Worm (Caenorhabditis elegans) whole organism, L1 larva: ENCODE data around the gene T08G5.3.

Source experiments
- ces-1 ChIP-seq: fragments of 150-350 bp; optimal IDR thresholded peaks from 2 replicates; lab custom pipeline; 2014; ENCODE audit warnings: missing biosample characterization, missing genetic modification reagents, missing genetic modification characterization
- nhr-85 ChIP-seq: sonication (generic microtip); peaks from one replicate; lab custom pipeline; 2016; ENCODE audit warnings: missing genetic modification characterization, inconsistent platforms, missing compliant biosample characterization
- unc-86 ChIP-seq: sonication (generic microtip); optimal IDR thresholded peaks from 2 replicates; lab custom pipeline; 2016; ENCODE audit warnings: missing genetic modification characterization, missing compliant biosample characterization
- unc-98 ChIP-seq: fragments of 200-800 bp; sonication (Bioruptor generic); IDR thresholded peaks from 2 replicates; pipeline ENCODE4 v1.3.6; 2022; ENCODE audit warnings: missing genetic modification characterization, missing compliant biosample characterization

- TF ChIP-seq unc-98 (GFP tag; lab: Robert Waterston, UW) (no peak), unc-86 (no peak), nhr-85 (no peak), ces-1 (GFP tag; lab: Kevin White, UChicago) (no peak)
Observed at ce11 chrV:14033649-14034048, 6.4 kb upstream of the T08G5.3 start, which contains the start of gene ins-10.
